Fruit fly (Drosophila melanogaster) whole organism, wandering third instar larva: ENCODE data around the gene CG42327.

Experiments
- Abd-B ChIP-seq: fragments of >200 bp; optimal IDR thresholded peaks from 2 replicates; lab custom pipeline; 2017; ENCODE audit warnings: missing biosample characterization, missing genetic modification characterization
- CG32264 ChIP-seq: fragments of 200-800 bp; sonication (Bioruptor generic); optimal IDR thresholded peaks from 2 replicates; lab custom pipeline; 2016; ENCODE audit warnings: missing biosample characterization, missing genetic modification characterization
- CG9705 ChIP-seq: fragments of 200-800 bp; sonication (Bioruptor generic); optimal IDR thresholded peaks from 2 replicates; lab custom pipeline; 2018; ENCODE audit warnings: missing biosample characterization, mild to moderate bottlenecking, missing genetic modification characterization
- CrebA ChIP-seq: fragments of 200-800 bp; sonication (Bioruptor generic); optimal IDR thresholded peaks from 2 replicates; lab custom pipeline; 2016; ENCODE audit warnings: missing biosample characterization, mild to moderate bottlenecking, missing genetic modification characterization, borderline replicate concordance
- Dfd ChIP-seq: fragments of >200 bp; optimal IDR thresholded peaks from 2 replicates; lab custom pipeline; 2017; ENCODE audit warnings: missing biosample characterization, missing genetic modification characterization
- Dif ChIP-seq: fragments of 200-275, 200-300 bp; sonication (Bioruptor generic); optimal IDR thresholded peaks from 2 replicates; lab custom pipeline; 2018; ENCODE audit warnings: missing biosample characterization, missing genetic modification characterization; ENCODE audit not compliant: partially characterized antibody
- GATAd ChIP-seq: sonication (Bioruptor generic); optimal IDR thresholded peaks from 2 replicates; lab custom pipeline; 2016; ENCODE audit warnings: missing biosample characterization, missing genetic modification characterization
- HLH106 ChIP-seq: fragments of 200-800 bp; optimal IDR thresholded peaks from 3 replicates; lab custom pipeline; 2019; ENCODE audit warnings: missing biosample characterization, mild to moderate bottlenecking, missing genetic modification characterization, moderate library complexity
- Hnf4 ChIP-seq: fragments of 200-800 bp; sonication (Bioruptor generic); optimal IDR thresholded peaks from 2 replicates; lab custom pipeline; 2016; ENCODE audit warnings: missing biosample characterization, mild to moderate bottlenecking, missing genetic modification characterization
- Hr78 ChIP-seq: fragments of >200 bp; optimal IDR thresholded peaks from 2 replicates; lab custom pipeline; 2017; ENCODE audit warnings: missing biosample characterization, missing genetic modification characterization
- Hr83 ChIP-seq: fragments of 200-300 bp; sonication (Bioruptor generic); optimal IDR thresholded peaks from 2 replicates; lab custom pipeline; 2016; ENCODE audit warnings: missing biosample characterization, mild to moderate bottlenecking, missing genetic modification characterization, moderate library complexity; ENCODE audit not compliant: poor library complexity, severe bottlenecking
- Jra ChIP-seq: sonication (Bioruptor generic); optimal IDR thresholded peaks from 2 replicates; lab custom pipeline; 2016; ENCODE audit warnings: missing biosample characterization, missing genetic modification characterization
- Mio ChIP-seq: sonication (Bioruptor generic); optimal IDR thresholded peaks from 2 replicates; lab custom pipeline; 2016; ENCODE audit warnings: missing biosample characterization, missing genetic modification characterization
- Myc ChIP-seq: fragments of >200 bp; optimal IDR thresholded peaks from 2 replicates; lab custom pipeline; 2017
- N ChIP-seq: fragments of >200 bp; optimal IDR thresholded peaks from 2 replicates; lab custom pipeline; 2018; ENCODE audit warnings: missing biosample characterization, missing external identifiers, missing genetic modification characterization
- OdsH ChIP-seq: fragments of 200-800 bp; sonication (Bioruptor generic); optimal IDR thresholded peaks from 2 replicates; lab custom pipeline; 2016; ENCODE audit warnings: missing biosample characterization, mild to moderate bottlenecking, missing genetic modification characterization
- Rel ChIP-seq, 2 experiments: fragments of 200-800 bp; sonication (Bioruptor generic) in 1 of 2; optimal IDR thresholded peaks; 2 replicates in 1 of 2; 3 replicates in 1 of 2; lab custom pipeline; 2016 to 2019; ENCODE audit warnings: mild to moderate bottlenecking in 2 of 2, missing biosample characterization in 2 of 2, missing genetic modification characterization in 2 of 2, moderate library complexity in 1 of 2
- Sp1 ChIP-seq: fragments of 200-800 bp; sonication (Bioruptor generic); optimal IDR thresholded peaks from 3 replicates; lab custom pipeline; 2019; ENCODE audit warnings: missing biosample characterization, mild to moderate bottlenecking, missing genetic modification characterization, moderate library complexity
- Vsx2 ChIP-seq: fragments of 200-300, 225-300 bp; sonication (Bioruptor generic); optimal IDR thresholded peaks from 2 replicates; lab custom pipeline; 2018; ENCODE audit warnings: missing biosample characterization, missing genetic modification characterization; ENCODE audit not compliant: partially characterized antibody
- br ChIP-seq: fragments of 200-800 bp; sonication (Bioruptor generic); optimal IDR thresholded peaks from 2 replicates; lab custom pipeline; 2016; ENCODE audit warnings: missing biosample characterization, missing genetic modification characterization
- brk ChIP-seq: fragments of 200-800 bp; sonication (Bioruptor generic); optimal IDR thresholded peaks from 2 replicates; lab custom pipeline; 2016; ENCODE audit warnings: missing biosample characterization, mild to moderate bottlenecking, missing genetic modification characterization
- dl ChIP-seq, 2 experiments: fragments of 175-275, 200-275 bp in 1 of 2; fragments of 200-275 bp in 1 of 2; sonication (Bioruptor generic); optimal IDR thresholded peaks; lab custom pipeline; 2018; ENCODE audit warnings: mild to moderate bottlenecking in 2 of 2, missing biosample characterization in 2 of 2, missing genetic modification characterization in 2 of 2, moderate library complexity in 2 of 2; ENCODE audit not compliant: partially characterized antibody in 2 of 2, insufficient read depth in 1 of 2
- dmrt93B ChIP-seq: fragments of 200-800 bp; sonication (Bioruptor generic); optimal IDR thresholded peaks from 2 replicates; lab custom pipeline; 2018; ENCODE audit warnings: missing biosample characterization, mild to moderate bottlenecking, missing genetic modification characterization
- dsf ChIP-seq: sonication (Bioruptor generic); optimal IDR thresholded peaks from 2 replicates; lab custom pipeline; 2016; ENCODE audit warnings: missing biosample characterization, missing genetic modification characterization, borderline replicate concordance
- ey ChIP-seq: fragments of 200-800 bp; sonication (Bioruptor generic); optimal IDR thresholded peaks from 2 replicates; lab custom pipeline; 2016; ENCODE audit warnings: missing biosample characterization, missing genetic modification characterization
- foxo ChIP-seq, 2 experiments: fragments of 200-800 bp; sonication (Bioruptor generic); optimal IDR thresholded peaks; 2 replicates in 1 of 2; 3 replicates in 1 of 2; lab custom pipeline; 2016 to 2017; ENCODE audit warnings: missing biosample characterization in 2 of 2, missing genetic modification characterization in 2 of 2
- fru ChIP-seq: fragments of 200-800 bp; sonication (Bioruptor generic); optimal IDR thresholded peaks from 3 replicates; lab custom pipeline; 2016; ENCODE audit warnings: missing biosample characterization, mild to moderate bottlenecking, missing genetic modification characterization
- h ChIP-seq: fragments of 200-800 bp; sonication (Bioruptor generic); optimal IDR thresholded peaks from 3 replicates; lab custom pipeline; 2016; ENCODE audit warnings: missing biosample characterization, mild to moderate bottlenecking, missing genetic modification characterization
- jim ChIP-seq: fragments of 175-275, 200-325 bp; sonication (Bioruptor generic); optimal IDR thresholded peaks from 2 replicates; lab custom pipeline; 2016; ENCODE audit warnings: missing biosample characterization, mild to moderate bottlenecking, missing genetic modification characterization
- lola ChIP-seq: fragments of >200 bp; optimal IDR thresholded peaks from 2 replicates; lab custom pipeline; 2017; ENCODE audit warnings: missing biosample characterization, missing genetic modification characterization
- pan ChIP-seq: fragments of >200 bp; optimal IDR thresholded peaks from 2 replicates; lab custom pipeline; 2017
- psq ChIP-seq: fragments of 200-800 bp; sonication (Bioruptor generic); optimal IDR thresholded peaks from 3 replicates; lab custom pipeline; 2017; ENCODE audit warnings: missing biosample characterization, mild to moderate bottlenecking, missing genetic modification characterization, moderate library complexity
- rgr ChIP-seq: fragments of 200-800 bp; sonication (Bioruptor generic); optimal IDR thresholded peaks from 3 replicates; lab custom pipeline; 2016; ENCODE audit warnings: missing biosample characterization, mild to moderate bottlenecking, missing genetic modification characterization
- sage ChIP-seq: fragments of 200-800 bp; sonication (Bioruptor generic); optimal IDR thresholded peaks from 2 replicates; lab custom pipeline; 2016; ENCODE audit warnings: missing biosample characterization, mild to moderate bottlenecking, missing genetic modification characterization
- sv ChIP-seq: fragments of 200-800 bp; sonication (Bioruptor generic); optimal IDR thresholded peaks from 3 replicates; lab custom pipeline; 2016; ENCODE audit warnings: missing biosample characterization, missing genetic modification characterization
- tai ChIP-seq: sonication (Bioruptor generic); optimal IDR thresholded peaks from 2 replicates; lab custom pipeline; 2016; ENCODE audit warnings: missing biosample characterization, missing genetic modification characterization
- usp ChIP-seq: fragments of >200 bp; optimal IDR thresholded peaks from 2 replicates; lab custom pipeline; 2017; ENCODE audit warnings: missing biosample characterization, missing genetic modification characterization
- woc ChIP-seq: sonication (Bioruptor generic); optimal IDR thresholded peaks from 2 replicates; lab custom pipeline; 2016; ENCODE audit warnings: missing biosample characterization, mild to moderate bottlenecking, missing genetic modification characterization

CG42327 gene

dm6 chr3R:11655873-11656374, at the start of gene CG42327:
TSS of gene CG42327 (plus strand) at chr3R:11656149.
- TF ChIP-seq Rel (GFP tag; optimal IDR thresholded peaks at IDR 0.05; lab: Kevin White, UChicago) (peak; percentile 88), Rel (tag; optimal IDR thresholded peaks at IDR 0.05; lab: Kevin White, UChicago) (peak; percentile 94), psq (GFP tag; lab: Kevin White, UChicago) (peak; percentile 89), N (GFP tag; lab: Kevin White, UChicago) (no peak), usp (GFP tag; lab: Kevin White, UChicago) (no peak), Hnf4 (GFP tag; lab: Kevin White, UChicago) (peak; percentile 86), Abd-B (no peak), br (GFP tag; lab: Kevin White, UChicago) (peak; percentile 86), Mio (no peak), Vsx2 (no peak), lola (GFP tag; lab: Kevin White, UChicago) (no peak), OdsH (GFP tag; lab: Kevin White, UChicago) (peak; percentile 94), ey (peak; percentile 87), Hr78 (no peak), dsf (peak; percentile 60), Dif (GFP tag; lab: Kevin White, UChicago) (no peak), GATAd (GFP tag; lab: Kevin White, UChicago) (peak; percentile 70), tai (peak; percentile 84), dl (GFP tag; optimal IDR thresholded peaks at IDR 0.05; lab: Kevin White, UChicago; ENCODE audit: insufficient read depth in 1 of 2, partially characterized antibody in 2 of 2) (peak in 1 of 2 experiments; percentile 30), rgr (GFP tag; lab: Kevin White, UChicago) (peak; percentile 96), CG32264 (peak; percentile 71), foxo (GFP tag; optimal IDR thresholded peaks at IDR 0.05; lab: Kevin White, UChicago) (peak in 1 of 2 experiments; percentile 95), HLH106 (tag; lab: Kevin White, UChicago) (peak; percentile 87), sage (GFP tag; lab: Kevin White, UChicago) (peak; percentile 91), Myc (lab: Kevin White, UChicago) (no peak), Dfd (GFP tag; lab: Kevin White, UChicago) (no peak), Hr83 (GFP tag; lab: Kevin White, UChicago) (peak; percentile 49), Jra (GFP tag; lab: Kevin White, UChicago) (peak; percentile 27), pan (lab: Kevin White, UChicago) (no peak), fru (peak; percentile 92), jim (no peak), sv (GFP tag; lab: Kevin White, UChicago) (peak; percentile 89), Sp1 (GFP tag; lab: Kevin White, UChicago) (peak; percentile 86), h (GFP tag; lab: Kevin White, UChicago) (peak; percentile 95), CrebA (peak; percentile 59), woc (peak; percentile 87), dmrt93B (peak; percentile 75), brk (peak; percentile 96), CG9705 (peak; percentile 54)

- TF ChIP-seq dmrt93B (no peak), dl (GFP tag; optimal IDR thresholded peaks at IDR 0.05; lab: Kevin White, UChicago; ENCODE audit: insufficient read depth in 1 of 2, partially characterized antibody in 2 of 2) (no peak), OdsH (GFP tag; lab: Kevin White, UChicago) (no peak), sv (GFP tag; lab: Kevin White, UChicago) (no peak), N (GFP tag; lab: Kevin White, UChicago) (no peak), h (GFP tag; lab: Kevin White, UChicago) (no peak), fru (no peak), Mio (no peak), Dfd (GFP tag; lab: Kevin White, UChicago) (no peak), CrebA (no peak), Hnf4 (GFP tag; lab: Kevin White, UChicago) (no peak), woc (no peak), usp (GFP tag; lab: Kevin White, UChicago) (no peak), ey (no peak), Sp1 (GFP tag; lab: Kevin White, UChicago) (no peak), br (GFP tag; lab: Kevin White, UChicago) (no peak), Dif (GFP tag; lab: Kevin White, UChicago) (no peak), Rel (GFP tag; optimal IDR thresholded peaks at IDR 0.05; lab: Kevin White, UChicago) (no peak), Rel (tag; optimal IDR thresholded peaks at IDR 0.05; lab: Kevin White, UChicago) (no peak), sage (GFP tag; lab: Kevin White, UChicago) (no peak), brk (no peak)
Observed at dm6 chr3R:11606679-11607078, 49.3 kb upstream of the CG42327 start.
